Worm (Caenorhabditis elegans): ENCODE data around the gene tub-1.

DNA sequence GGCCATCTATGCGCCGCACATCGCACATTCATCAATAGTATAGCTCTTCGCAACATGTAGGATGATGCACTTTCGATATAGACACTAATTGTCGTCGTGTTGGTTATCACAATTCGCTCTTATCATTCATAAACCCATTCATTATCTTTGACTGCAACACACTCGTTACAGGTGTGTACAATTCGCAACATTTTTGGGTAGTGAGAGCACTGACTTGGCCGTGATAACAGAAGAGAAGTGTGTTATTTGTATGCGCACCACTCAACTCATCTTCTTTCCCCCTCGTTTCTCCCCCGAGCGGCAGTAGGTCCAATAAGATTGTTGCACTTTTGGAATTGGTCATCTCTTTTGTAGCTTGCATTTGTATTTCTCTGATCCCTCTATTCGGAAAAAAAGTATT lies 29.5 kb downstream of the tub-1 start:
- TF ChIP-seq ama-1 (optimal IDR thresholded peaks at IDR 0.05) (no peak), skn-1 (tag; optimal IDR thresholded peaks at IDR 0.05) (no peak), unc-39 (tag; optimal IDR thresholded peaks at IDR 0.05) (no peak), nhr-12 (tag; optimal IDR thresholded peaks at IDR 0.05) (no peak), nfya-1 (tag; optimal IDR thresholded peaks at IDR 0.05; ENCODE audit: insufficient read depth) (peak; percentile 4), unc-62 (GFP tag; optimal IDR thresholded peaks at IDR 0.05) (no peak), mdl-1 (tag; optimal IDR thresholded peaks at IDR 0.05) (no peak), nhr-43 (tag; optimal IDR thresholded peaks at IDR 0.05; ENCODE audit: poor library complexity, severe bottlenecking) (no peak), snpc-4 (tag; optimal IDR thresholded peaks at IDR 0.05) (no peak), lin-39 (tag; optimal IDR thresholded peaks at IDR 0.05) (peak; percentile 23), elt-1 (tag; optimal IDR thresholded peaks at IDR 0.05) (no peak), aly-2 (tag; optimal IDR thresholded peaks at IDR 0.05) (no peak)

Measured in whole organism, L3 larva.